Worm (Caenorhabditis elegans): ENCODE data around the gene irld-65.

The irld-65 gene

ce11 chrII:2925806-2926558 is 11.8 kb downstream of the irld-65 start:
- no peak for TF ChIP-seq blmp-1 (tag; optimal IDR thresholded peaks at IDR 0.05)
- no peak for TF ChIP-seq sptf-1 (tag; optimal IDR thresholded peaks at IDR 0.05)
- TF ChIP-seq sem-2 (GFP tag; optimal IDR thresholded peaks at IDR 0.05): no peak
- no peak for TF ChIP-seq nhr-76 (tag; optimal IDR thresholded peaks at IDR 0.05)
- TF ChIP-seq pha-4 (tag; optimal IDR thresholded peaks at IDR 0.05): no peak
- TF ChIP-seq nhr-12 (tag; optimal IDR thresholded peaks at IDR 0.05): no peak
- no peak for TF ChIP-seq lsy-2 (tag; optimal IDR thresholded peaks at IDR 0.05)
- no peak for TF ChIP-seq M03D4.4 (tag; optimal IDR thresholded peaks at IDR 0.05)
- TF ChIP-seq elt-3 (tag; optimal IDR thresholded peaks at IDR 0.05): no peak
- no peak for TF ChIP-seq unc-39 (tag; optimal IDR thresholded peaks at IDR 0.05)
- no peak for TF ChIP-seq ceh-39 (tag; optimal IDR thresholded peaks at IDR 0.05)
- TF ChIP-seq unc-120 (tag; optimal IDR thresholded peaks at IDR 0.05; ENCODE audit: poor library complexity, severe bottlenecking): no peak
- TF ChIP-seq ceh-43 (GFP tag; optimal IDR thresholded peaks at IDR 0.05): no peak
- TF ChIP-seq unc-62 (GFP tag; optimal IDR thresholded peaks at IDR 0.05): no peak
- no peak for TF ChIP-seq flh-1 (GFP tag; optimal IDR thresholded peaks at IDR 0.05)
- TF ChIP-seq ham-2 (GFP tag; optimal IDR thresholded peaks at IDR 0.05): no peak
- no peak for TF ChIP-seq zip-8 (tag; optimal IDR thresholded peaks at IDR 0.05)

ce11 chrII:2925032-2925431 is 12.7 kb downstream of the irld-65 start:
- TF ChIP-seq ztf-11 (tag; optimal IDR thresholded peaks at IDR 0.05) (no peak), elt-1 (tag; optimal IDR thresholded peaks at IDR 0.05; ENCODE audit: borderline replicate concordance, insufficient read depth) (no peak), lin-32 (GFP tag; optimal IDR thresholded peaks at IDR 0.05) (no peak), lsy-2 (tag; optimal IDR thresholded peaks at IDR 0.05) (no peak)

ce11 chrII:2923617-2924016 is 14.1 kb downstream of the irld-65 start, which contains the start of gene ZK355.2:
ZK355.2 (plus strand) TSS chrII:2923917.
- no peak for TF ChIP-seq flh-1 (GFP tag; optimal IDR thresholded peaks at IDR 0.05)
- no peak for TF ChIP-seq ces-1 (GFP tag; optimal IDR thresholded peaks at IDR 0.05)
- no peak for TF ChIP-seq unc-39 (tag; optimal IDR thresholded peaks at IDR 0.05)
- TF ChIP-seq mls-2 (tag; optimal IDR thresholded peaks at IDR 0.05): no peak
- TF ChIP-seq unc-62 (GFP tag; optimal IDR thresholded peaks at IDR 0.05): no peak
- TF ChIP-seq nhr-28 (tag; optimal IDR thresholded peaks at IDR 0.05): no peak
- TF ChIP-seq zip-8 (tag; optimal IDR thresholded peaks at IDR 0.05): no peak
- no peak for TF ChIP-seq lin-32 (GFP tag; optimal IDR thresholded peaks at IDR 0.05)
- TF ChIP-seq sptf-1 (tag; optimal IDR thresholded peaks at IDR 0.05): no peak
- TF ChIP-seq ceh-39 (tag; optimal IDR thresholded peaks at IDR 0.05): no peak
- TF ChIP-seq ztf-11 (tag; optimal IDR thresholded peaks at IDR 0.05): no peak
- TF ChIP-seq mep-1 (tag; optimal IDR thresholded peaks at IDR 0.05): no peak
- TF ChIP-seq tbx-8 (GFP tag; optimal IDR thresholded peaks at IDR 0.05): no peak
- TF ChIP-seq ceh-83 (GFP tag; optimal IDR thresholded peaks at IDR 0.05): no peak
- TF ChIP-seq cnd-1 (tag; optimal IDR thresholded peaks at IDR 0.05): no peak
- TF ChIP-seq nhr-237 (tag; optimal IDR thresholded peaks at IDR 0.05): no peak
- TF ChIP-seq lin-13 (tag; optimal IDR thresholded peaks at IDR 0.05): no peak
- TF ChIP-seq nhr-2 (tag; optimal IDR thresholded peaks at IDR 0.05): no peak
- TF ChIP-seq hlh-1 (tag; optimal IDR thresholded peaks at IDR 0.05): no peak
- TF ChIP-seq nhr-12 (tag; optimal IDR thresholded peaks at IDR 0.05): no peak

ce11 chrII:2922782-2923181 is 15.0 kb downstream of the irld-65 start:
- TF ChIP-seq M03D4.4 (tag; optimal IDR thresholded peaks at IDR 0.05) (no peak), unc-62 (GFP tag; optimal IDR thresholded peaks at IDR 0.05) (no peak), elt-1 (tag; optimal IDR thresholded peaks at IDR 0.05; ENCODE audit: borderline replicate concordance, insufficient read depth) (no peak), mls-2 (tag; optimal IDR thresholded peaks at IDR 0.05) (no peak), nhr-76 (tag; optimal IDR thresholded peaks at IDR 0.05) (no peak), zip-8 (tag; optimal IDR thresholded peaks at IDR 0.05) (no peak), nhr-28 (tag; optimal IDR thresholded peaks at IDR 0.05) (no peak), nhr-12 (tag; optimal IDR thresholded peaks at IDR 0.05) (no peak), unc-120 (tag; optimal IDR thresholded peaks at IDR 0.05; ENCODE audit: poor library complexity, severe bottlenecking) (no peak), flh-1 (GFP tag; optimal IDR thresholded peaks at IDR 0.05) (no peak), ham-2 (GFP tag; optimal IDR thresholded peaks at IDR 0.05) (no peak)

- TF ChIP-seq ces-1 (GFP tag; optimal IDR thresholded peaks at IDR 0.05): no peak
- TF ChIP-seq nhr-2 (tag; optimal IDR thresholded peaks at IDR 0.05): no peak
- no peak for TF ChIP-seq nhr-12 (tag; optimal IDR thresholded peaks at IDR 0.05)
- no peak for TF ChIP-seq ceh-43 (GFP tag; optimal IDR thresholded peaks at IDR 0.05)
Observed at ce11 chrII:2922359-2922758, 15.4 kb downstream of the irld-65 start.
